Worm (Caenorhabditis elegans) whole organism, L4 larva: ENCODE data around the gene T10H4.13.

Experiments used
- F49E8.2 ChIP-seq: sonication (generic microtip); optimal IDR thresholded peaks from 2 replicates; lab custom pipeline; 2016; ENCODE audit warnings: missing compliant biosample characterization, mild to moderate bottlenecking, missing genetic modification characterization, borderline replicate concordance
- arid-1 ChIP-seq: fragments of 200-800 bp; sonication (Bioruptor generic); conservative IDR thresholded peaks from 2 replicates; pipeline ENCODE4 v1.3.6; 2022; ENCODE audit warnings: missing genetic modification reagents, missing genetic modification characterization, missing compliant biosample characterization
- fkh-10 ChIP-seq: fragments of 150-350 bp; optimal IDR thresholded peaks from 2 replicates; lab custom pipeline; 2014; ENCODE audit warnings: missing biosample characterization, missing genetic modification reagents, missing genetic modification characterization
- gei-8 ChIP-seq: fragments of 200-800 bp; sonication (Bioruptor generic); optimal IDR thresholded peaks from 2 replicates; lab custom pipeline; 2018; ENCODE audit warnings: mild to moderate bottlenecking, missing genetic modification characterization, missing compliant biosample characterization
- lsy-2 ChIP-seq, 2 experiments: fragments of 150-350 bp in 1 of 2; sonication (generic microtip) in 1 of 2; optimal IDR thresholded peaks; 2 replicates each; lab custom pipeline; 2014 to 2017; ENCODE audit warnings: missing biosample characterization in 2 of 2, missing genetic modification characterization in 2 of 2
- mes-2 ChIP-seq: sonication (generic microtip); optimal IDR thresholded peaks from 2 replicates; lab custom pipeline; 2016; ENCODE audit warnings: missing genotype, mild to moderate bottlenecking, missing genetic modification characterization, missing compliant biosample characterization; ENCODE audit not compliant: poor library complexity, severe bottlenecking
- nhr-41 ChIP-seq: fragments of 200-800 bp; sonication (Bioruptor generic); IDR thresholded peaks from 2 replicates; pipeline ENCODE4 v1.3.6; 2022; ENCODE audit warnings: missing genetic modification reagents, missing genetic modification characterization, missing compliant biosample characterization
- nhr-76 ChIP-seq: fragments of 150-350 bp; optimal IDR thresholded peaks from 2 replicates; lab custom pipeline; 2014; ENCODE audit warnings: missing biosample characterization, missing genetic modification characterization
- pqm-1 ChIP-seq: sonication (generic microtip); optimal IDR thresholded peaks from 2 replicates; lab custom pipeline; 2017; ENCODE audit warnings: missing biosample characterization, missing genetic modification characterization
- saeg-2 ChIP-seq: fragments of 200-800 bp; sonication (Bioruptor generic); IDR thresholded peaks from 2 replicates; pipeline ENCODE4 v1.3.6; 2022; ENCODE audit warnings: missing genetic modification reagents, missing genetic modification characterization, missing compliant biosample characterization
- spr-3 ChIP-seq: fragments of 200-800 bp; sonication (Bioruptor generic); optimal IDR thresholded peaks from 2 replicates; lab custom pipeline; 2018; ENCODE audit warnings: mild to moderate bottlenecking, missing genetic modification characterization, missing compliant biosample characterization

ce11 chrV:15281279-15281949 is 14.1 kb upstream of the T10H4.13 start, which contains the start of the genes srw-19 and srx-51:
- no peak for TF ChIP-seq F49E8.2 (tag; lab: Kevin White, UChicago)
- TF ChIP-seq saeg-2 = no peak
- TF ChIP-seq arid-1 (GFP tag; lab: Robert Waterston, UW) = no peak
- no peak for TF ChIP-seq nhr-41 (GFP tag; lab: Robert Waterston, UW)
- TF ChIP-seq fkh-10 (GFP tag; lab: Kevin White, UChicago) = no peak
- TF ChIP-seq pqm-1 (tag; lab: Kevin White, UChicago) = no peak
- no peak for TF ChIP-seq nhr-76
- TF ChIP-seq gei-8 (GFP tag; lab: Kevin White, UChicago) = no peak
- TF ChIP-seq spr-3 = no peak
- TF ChIP-seq lsy-2 (tag; optimal IDR thresholded peaks at IDR 0.05; lab: Kevin White, UChicago) = no peak
- no peak for TF ChIP-seq mes-2 (tag; lab: Kevin White, UChicago)
